Worm (Caenorhabditis elegans) whole organism, L1 larva: ENCODE data around the gene ZC53.22.
A peak's percentile ranks its signal among the peaks of the same experiment; 100 is the strongest.

Source experiments
- C04F5.9 ChIP-seq: sonication (generic microtip); optimal IDR thresholded peaks from 2 replicates; lab custom pipeline; 2016; ENCODE audit warnings: missing genetic modification characterization, missing compliant biosample characterization
- C34B4.2 ChIP-seq: sonication (generic microtip); optimal IDR thresholded peaks from 2 replicates; lab custom pipeline; 2017; ENCODE audit warnings: mild to moderate bottlenecking, missing genetic modification characterization, missing compliant biosample characterization
- F16B12.6 ChIP-seq: fragments of 150-350 bp; optimal IDR thresholded peaks from 2 replicates; lab custom pipeline; 2014; ENCODE audit warnings: missing biosample characterization, missing genetic modification characterization
- Y116A8C.19 ChIP-seq: sonication (generic microtip); optimal IDR thresholded peaks from 2 replicates; lab custom pipeline; 2016; ENCODE audit warnings: missing compliant biosample characterization, missing genetic modification characterization, borderline replicate concordance
- aha-1 ChIP-seq: fragments of 150-350 bp; optimal IDR thresholded peaks from 2 replicates; lab custom pipeline; 2014; ENCODE audit warnings: missing biosample characterization, missing genetic modification characterization
- aly-2 ChIP-seq: fragments of 150-350 bp; optimal IDR thresholded peaks from 2 replicates; lab custom pipeline; 2014; ENCODE audit warnings: missing biosample characterization, missing genetic modification characterization
- ama-1 ChIP-seq: fragments of 150-350 bp; optimal IDR thresholded peaks from 2 replicates; lab custom pipeline; 2014
- blmp-1 ChIP-seq: fragments of 150-350 bp; optimal IDR thresholded peaks from 2 replicates; lab custom pipeline; 2014; ENCODE audit warnings: missing biosample characterization, missing genetic modification characterization
- ceh-63 ChIP-seq: fragments of 200-800 bp; sonication (Bioruptor generic); optimal IDR thresholded peaks from 2 replicates; lab custom pipeline; 2018; ENCODE audit warnings: mild to moderate bottlenecking, missing genetic modification characterization, missing compliant biosample characterization
- ceh-88 ChIP-seq: fragments of 200-800 bp; sonication (Bioruptor generic); IDR thresholded peaks from 2 replicates; pipeline ENCODE4 v1.3.6; 2022; ENCODE audit warnings: missing genetic modification characterization, missing compliant biosample characterization
- efl-1 ChIP-seq, 4 experiments: fragments of 150-350 bp; optimal IDR thresholded peaks in 3 of 4; peaks in 1 of 4; 1 replicate in 1 of 4; 2 replicates in 3 of 4; lab custom pipeline; 2014; ENCODE audit warnings: missing biosample characterization in 2 of 4, missing genetic modification characterization in 2 of 4, missing genetic modification reagents in 2 of 4
- egl-13 ChIP-seq: sonication (generic microtip); optimal IDR thresholded peaks from 2 replicates; lab custom pipeline; 2016; ENCODE audit warnings: missing genotype, missing genetic modification reagents, missing genetic modification characterization, missing compliant biosample characterization
- egl-27 ChIP-seq, 2 experiments: fragments of 150-350 bp in 1 of 2; sonication (generic microtip); optimal IDR thresholded peaks; 3 replicates each; lab custom pipeline; 2017 to 2018; ENCODE audit warnings: missing biosample characterization in 2 of 2, missing genetic modification characterization in 2 of 2, missing genetic modification reagents in 2 of 2
- elt-3 ChIP-seq, 6 experiments: fragments of 150-350 bp in 1 of 6; sonication (generic microtip); optimal IDR thresholded peaks; 2 replicates each; lab custom pipeline; 2017 to 2018; ENCODE audit warnings: missing biosample characterization in 6 of 6, missing genetic modification characterization in 6 of 6, inconsistent platforms in 1 of 6
- fkh-10 ChIP-seq: sonication (generic microtip); optimal IDR thresholded peaks from 2 replicates; lab custom pipeline; 2017; ENCODE audit warnings: missing biosample characterization, missing genetic modification reagents, missing genetic modification characterization
- fkh-4 ChIP-seq: sonication (generic microtip); optimal IDR thresholded peaks from 2 replicates; lab custom pipeline; 2016; ENCODE audit warnings: missing compliant biosample characterization, missing genetic modification characterization, borderline replicate concordance
- grh-1 ChIP-seq: fragments of 200-800 bp; sonication (Bioruptor generic); IDR thresholded peaks from 2 replicates; pipeline ENCODE4 v1.3.6; 2022; ENCODE audit warnings: missing genetic modification reagents, missing genetic modification characterization, missing compliant biosample characterization
- hlh-4 ChIP-seq: sonication (generic microtip); optimal IDR thresholded peaks from 2 replicates; lab custom pipeline; 2016; ENCODE audit warnings: mild to moderate bottlenecking, missing genetic modification characterization, missing compliant biosample characterization
- hpl-2 ChIP-seq: fragments of 150-350 bp; optimal IDR thresholded peaks from 2 replicates; lab custom pipeline; 2014; ENCODE audit warnings: missing biosample characterization, missing genetic modification reagents, missing genetic modification characterization
- jun-1 ChIP-seq: fragments of 150-350 bp; optimal IDR thresholded peaks from 2 replicates; lab custom pipeline; 2014; ENCODE audit warnings: missing biosample characterization, missing genetic modification reagents, missing genetic modification characterization
- lin-15B ChIP-seq: fragments of 150-350 bp; sonication (generic microtip); optimal IDR thresholded peaks from 3 replicates; lab custom pipeline; 2014; ENCODE audit warnings: missing biosample characterization, missing genetic modification characterization
- lin-39 ChIP-seq: fragments of 150-350 bp; optimal IDR thresholded peaks from 2 replicates; lab custom pipeline; 2014; ENCODE audit warnings: missing biosample characterization, missing genetic modification reagents, missing genetic modification characterization
- lsy-2 ChIP-seq, 2 experiments: fragments of 150-350 bp; optimal IDR thresholded peaks; 2 replicates each; lab custom pipeline; 2014; ENCODE audit warnings: missing biosample characterization in 2 of 2, missing genetic modification characterization in 2 of 2
- mab-9 ChIP-seq: fragments of 200-800 bp; sonication (Bioruptor generic); IDR thresholded peaks from 2 replicates; pipeline ENCODE4 v1.3.6; 2022; ENCODE audit warnings: missing genetic modification reagents, missing genetic modification characterization, missing compliant biosample characterization
- mef-2 ChIP-seq: fragments of 150-350 bp; optimal IDR thresholded peaks from 2 replicates; lab custom pipeline; 2014; ENCODE audit warnings: missing biosample characterization, missing genetic modification characterization
- mep-1 ChIP-seq: fragments of 150-350 bp; optimal IDR thresholded peaks from 2 replicates; lab custom pipeline; 2014; ENCODE audit warnings: missing biosample characterization, missing genetic modification characterization
- nhr-11 ChIP-seq: fragments of 150-350 bp; optimal IDR thresholded peaks from 2 replicates; lab custom pipeline; 2014; ENCODE audit warnings: missing biosample characterization, missing genetic modification characterization
- nhr-19 ChIP-seq: fragments of 200-800 bp; sonication (Bioruptor generic); conservative IDR thresholded peaks from 2 replicates; pipeline ENCODE4 v1.3.6; 2022; ENCODE audit warnings: missing genetic modification characterization, missing compliant biosample characterization
- nhr-237 ChIP-seq: fragments of 150-350 bp; optimal IDR thresholded peaks from 2 replicates; lab custom pipeline; 2014; ENCODE audit warnings: missing biosample characterization, missing genetic modification characterization
- nhr-71 ChIP-seq: sonication (generic microtip); optimal IDR thresholded peaks from 2 replicates; lab custom pipeline; 2016; ENCODE audit warnings: mild to moderate bottlenecking, missing genetic modification characterization, moderate library complexity, missing compliant biosample characterization
- nhr-77 ChIP-seq: fragments of 150-350 bp; optimal IDR thresholded peaks from 2 replicates; lab custom pipeline; 2014; ENCODE audit warnings: missing biosample characterization, missing genetic modification characterization
- snu-23 ChIP-seq: sonication (generic microtip); optimal IDR thresholded peaks from 2 replicates; lab custom pipeline; 2016; ENCODE audit warnings: missing genetic modification characterization, missing compliant biosample characterization
- sptf-1 ChIP-seq: fragments of 150-350 bp; optimal IDR thresholded peaks from 2 replicates; lab custom pipeline; 2014; ENCODE audit warnings: missing biosample characterization, missing genetic modification characterization
- sup-37 ChIP-seq: fragments of 200-800 bp; sonication (Bioruptor generic); optimal IDR thresholded peaks from 2 replicates; lab custom pipeline; 2018; ENCODE audit warnings: mild to moderate bottlenecking, missing genetic modification characterization, missing compliant biosample characterization
- swsn-7 ChIP-seq: sonication (generic microtip); optimal IDR thresholded peaks from 2 replicates; lab custom pipeline; 2016; ENCODE audit warnings: missing genetic modification characterization, missing compliant biosample characterization
- unc-130 ChIP-seq: fragments of 150-350 bp; optimal IDR thresholded peaks from 2 replicates; lab custom pipeline; 2017; ENCODE audit warnings: missing biosample characterization, missing genetic modification characterization, inconsistent platforms
- unc-30 ChIP-seq: sonication (generic microtip); optimal IDR thresholded peaks from 2 replicates; lab custom pipeline; 2017; ENCODE audit warnings: missing biosample characterization, missing genetic modification characterization
- unc-98 ChIP-seq: fragments of 200-800 bp; sonication (Bioruptor generic); IDR thresholded peaks from 2 replicates; pipeline ENCODE4 v1.3.6; 2022; ENCODE audit warnings: missing genetic modification characterization, missing compliant biosample characterization
- zag-1 ChIP-seq: fragments of 150-350 bp; optimal IDR thresholded peaks from 2 replicates; lab custom pipeline; 2014; ENCODE audit warnings: missing biosample characterization, missing genetic modification characterization
- ztf-4 ChIP-seq: fragments of 150-350 bp; optimal IDR thresholded peaks from 2 replicates; lab custom pipeline; 2014; ENCODE audit warnings: missing biosample characterization, missing genetic modification characterization

The ZC53.22 gene

ce11 chrX:1939887-1940286, 17.7 kb upstream of the ZC53.22 start, which contains the start of gene Y59E1A.4:
Gene Y59E1A.4, minus strand, starts transcription at chrX:1939987.
- no peak for TF ChIP-seq egl-13
- TF ChIP-seq lin-39 (tag; lab: Kevin White, UChicago), result no peak
- TF ChIP-seq snu-23, result no peak
- TF ChIP-seq elt-3 (tag; optimal IDR thresholded peaks at IDR 0.05; lab: Kevin White, UChicago), result no peak
- TF ChIP-seq swsn-7, result no peak
- no peak for TF ChIP-seq mep-1
- no peak for TF ChIP-seq aha-1 (tag; lab: Kevin White, UChicago)
- TF ChIP-seq mab-9 (GFP tag; lab: Robert Waterston, UW), result no peak
- TF ChIP-seq nhr-77, result no peak
- no peak for TF ChIP-seq hpl-2 (GFP tag; lab: Kevin White, UChicago)
- no peak for TF ChIP-seq nhr-11 (tag; lab: Kevin White, UChicago)
- TF ChIP-seq hlh-4 (tag; lab: Kevin White, UChicago), result no peak

ce11 chrX:1939248-1939647, 17.1 kb upstream of the ZC53.22 start:
- no peak for TF ChIP-seq efl-1 (optimal IDR thresholded peaks at IDR 0.05; lab: Kevin White, UChicago)
- TF ChIP-seq efl-1 (GFP tag; optimal IDR thresholded peaks at IDR 0.05 in 1 of 2; lab: Kevin White, UChicago), result peak in 1 of 2 experiments; percentile 70
- no peak for TF ChIP-seq fkh-4 (tag; lab: Kevin White, UChicago)

- no peak for TF ChIP-seq blmp-1 (tag; lab: Kevin White, UChicago)
- TF ChIP-seq aly-2 (tag; lab: Kevin White, UChicago), result no peak
- TF ChIP-seq mef-2, result no peak
- TF ChIP-seq lsy-2 (tag; optimal IDR thresholded peaks at IDR 0.05; lab: Kevin White, UChicago), result no peak
- no peak for TF ChIP-seq nhr-237 (tag; lab: Kevin White, UChicago)
- no peak for TF ChIP-seq egl-27 (tag; optimal IDR thresholded peaks at IDR 0.05; lab: Kevin White, UChicago)
- TF ChIP-seq C34B4.2 (tag; lab: Kevin White, UChicago), result no peak
- TF ChIP-seq hpl-2 (GFP tag; lab: Kevin White, UChicago), result no peak
Observed at ce11 chrX:1935438-1935837, 13.2 kb upstream of the ZC53.22 start.

- TF ChIP-seq sup-37 (GFP tag; lab: Kevin White, UChicago), result no peak
- TF ChIP-seq unc-98 (GFP tag; lab: Robert Waterston, UW), result no peak
- no peak for TF ChIP-seq mep-1
- no peak for TF ChIP-seq lin-39 (tag; lab: Kevin White, UChicago)
- TF ChIP-seq ama-1, result no peak
- TF ChIP-seq ceh-88 (GFP tag; lab: Robert Waterston, UW), result no peak
- no peak for TF ChIP-seq grh-1 (GFP tag; lab: Robert Waterston, UW)
- no peak for TF ChIP-seq ceh-63 (GFP tag; lab: Kevin White, UChicago)
- no peak for TF ChIP-seq ztf-4
- no peak for TF ChIP-seq sptf-1 (tag; lab: Kevin White, UChicago)
- TF ChIP-seq jun-1 (tag; lab: Kevin White, UChicago), result no peak
- no peak for TF ChIP-seq C04F5.9 (tag; lab: Kevin White, UChicago)
Observed at ce11 chrX:1924138-1924537, 1.9 kb upstream of the ZC53.22 start, which contains the start of gene ZC53.2. Gene ZC53.2, minus strand, starts transcription at chrX:1924238.

- TF ChIP-seq unc-98 (GFP tag; lab: Robert Waterston, UW) (no peak), mef-2 (no peak), unc-30 (tag; lab: Kevin White, UChicago) (no peak), F16B12.6 (tag; lab: Kevin White, UChicago) (no peak), unc-130 (tag; lab: Kevin White, UChicago) (no peak), fkh-4 (tag; lab: Kevin White, UChicago) (no peak)
Observed at ce11 chrX:1917169-1917568, 5.0 kb downstream of the ZC53.22 start, which contains the start of gene dot-1.5. Gene dot-1.5, plus strand, starts transcription at chrX:1917469.

- no peak for TF ChIP-seq unc-130 (tag; lab: Kevin White, UChicago)
- TF ChIP-seq nhr-11 (tag; lab: Kevin White, UChicago), result no peak
- no peak for TF ChIP-seq hlh-4 (tag; lab: Kevin White, UChicago)
- no peak for TF ChIP-seq nhr-19 (GFP tag; lab: Robert Waterston, UW)
- TF ChIP-seq lin-15B (tag; lab: Kevin White, UChicago), result no peak
- TF ChIP-seq nhr-71 (tag; lab: Kevin White, UChicago), result no peak
- TF ChIP-seq mab-9 (GFP tag; lab: Robert Waterston, UW), result no peak
- TF ChIP-seq zag-1 (tag; lab: Kevin White, UChicago), result no peak
- TF ChIP-seq fkh-10 (GFP tag; lab: Kevin White, UChicago), result no peak
- TF ChIP-seq elt-3 (tag; optimal IDR thresholded peaks at IDR 0.05; lab: Kevin White, UChicago), result no peak
- no peak for TF ChIP-seq Y116A8C.19 (tag; lab: Kevin White, UChicago)
- TF ChIP-seq aly-2 (tag; lab: Kevin White, UChicago), result no peak
Observed at ce11 chrX:1915022-1915421, 7.2 kb downstream of the ZC53.22 start, which contains the start of gene rgs-9. Gene rgs-9, plus strand, starts transcription at chrX:1915258.
